Worm (Caenorhabditis elegans): ENCODE data around the gene K07F5.17.

ce11 chrIV:9861921-9862320 is 19.8 kb downstream of the K07F5.17 start, which contains the start of gene K07F5.14:
- no peak for TF ChIP-seq hlh-11 (tag; optimal IDR thresholded peaks at IDR 0.05)
- TF ChIP-seq lin-39 (tag; optimal IDR thresholded peaks at IDR 0.05) = no peak
- TF ChIP-seq nhr-77 (tag; optimal IDR thresholded peaks at IDR 0.05) = no peak
- TF ChIP-seq mxl-3 (GFP tag; optimal IDR thresholded peaks at IDR 0.05) = no peak
- no peak for TF ChIP-seq ZK546.5 (tag; optimal IDR thresholded peaks at IDR 0.05)
- no peak for TF ChIP-seq zfp-2 (tag; optimal IDR thresholded peaks at IDR 0.05)
- TF ChIP-seq ztf-11 (tag; optimal IDR thresholded peaks at IDR 0.05) = no peak
- no peak for TF ChIP-seq R02D3.7 (tag; optimal IDR thresholded peaks at IDR 0.05)
- TF ChIP-seq unc-62 (GFP tag; optimal IDR thresholded peaks at IDR 0.05 in 1 of 2) = no peak
- no peak for TF ChIP-seq unc-62 (tag; optimal IDR thresholded peaks at IDR 0.05)

Measured in whole organism, L4 larva.